Fruit fly (Drosophila melanogaster): Measurements from ENCODE around the gene CG14711.

The CG14711 gene

DNA sequence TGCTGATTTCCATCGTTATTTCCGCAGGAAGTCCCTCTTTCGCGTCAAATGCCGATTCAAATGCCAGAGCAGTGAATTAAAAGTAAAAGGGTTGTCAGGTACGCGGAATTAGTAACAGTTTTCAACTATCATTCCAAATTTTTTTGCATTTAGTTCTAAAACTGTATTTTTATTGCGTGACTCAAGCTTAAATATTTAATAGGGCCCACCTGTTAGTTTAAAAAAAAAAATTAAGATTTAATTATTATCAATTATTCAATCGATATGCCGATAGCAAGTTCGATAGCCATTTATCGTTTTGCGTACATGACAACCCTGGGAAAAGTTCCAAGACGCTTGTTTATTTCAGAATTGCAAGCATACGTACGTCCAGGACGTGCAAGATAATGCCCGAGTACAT is at the start of gene CG14711 (continued):
- TF ChIP-seq CG6813 (GFP tag; optimal IDR thresholded peaks at IDR 0.05), result no peak
- TF ChIP-seq fd64A (GFP tag; optimal IDR thresholded peaks at IDR 0.05), result no peak
- TF ChIP-seq Atf3 (GFP tag; optimal IDR thresholded peaks at IDR 0.05), result peak; percentile 10
- peak; percentile 84 for TF ChIP-seq E2f1 (GFP tag; IDR thresholded peaks at IDR 0.05)
- peak; percentile 53 for TF ChIP-seq CG13624 (GFP tag; optimal IDR thresholded peaks at IDR 0.05)
- peak; percentile 81 for TF ChIP-seq rib (GFP tag; IDR thresholded peaks at IDR 0.05)
- TF ChIP-seq CG15601 (tag; optimal IDR thresholded peaks at IDR 0.05), result peak; percentile 87
- peak; percentile 82 for TF ChIP-seq HLH3B (GFP tag; IDR thresholded peaks at IDR 0.05)
- peak; percentile 76 for TF ChIP-seq lbe (GFP tag; optimal IDR thresholded peaks at IDR 0.05)
- peak; percentile 69 for TF ChIP-seq CG16815 (GFP tag; optimal IDR thresholded peaks at IDR 0.05)
- peak; percentile 43; the same call in 1 of the 3 replicates for TF ChIP-seq CG7963 (GFP tag; IDR thresholded peaks at IDR 0.05; ENCODE audit: partially characterized antibody)
- peak; percentile 54 for TF ChIP-seq CG9876 (GFP tag; optimal IDR thresholded peaks at IDR 0.05)
- no peak for TF ChIP-seq hkb (optimal IDR thresholded peaks at IDR 0.05)
- peak; percentile 89 for TF ChIP-seq hkb (GFP tag; IDR thresholded peaks at IDR 0.05)
- peak; percentile 91 for TF ChIP-seq CoRest (tag; optimal IDR thresholded peaks at IDR 0.05)
- peak; percentile 79 for TF ChIP-seq salm (tag; optimal IDR thresholded peaks at IDR 0.05)
- TF ChIP-seq CG10654 (GFP tag; optimal IDR thresholded peaks at IDR 0.05), result peak; percentile 85
- no peak for TF ChIP-seq gfzf (GFP tag; optimal IDR thresholded peaks at IDR 0.05)
- TF ChIP-seq CG17802 (tag; optimal IDR thresholded peaks at IDR 0.05), result peak; percentile 45
- 0 out of 2 replicates have a peak, but pooled peaks have one; percentile 36 for TF ChIP-seq nerfin-2 (GFP tag; IDR thresholded peaks at IDR 0.05; ENCODE audit: partially characterized antibody)
- TF ChIP-seq CG7839 (tag; optimal IDR thresholded peaks at IDR 0.05), result no peak
- TF ChIP-seq CG18619 (GFP tag; optimal IDR thresholded peaks at IDR 0.05), result peak; percentile 64
- peak; percentile 82 for TF ChIP-seq Ada2b (GFP tag; IDR thresholded peaks at IDR 0.05)
- no peak for TF ChIP-seq emc (GFP tag; optimal IDR thresholded peaks at IDR 0.05)
- peak; percentile 73 for TF ChIP-seq CG10959 (GFP tag; IDR thresholded peaks at IDR 0.05)
- peak; percentile 54 for TF ChIP-seq pzg (GFP tag; optimal IDR thresholded peaks at IDR 0.05)
- peak; percentile 75 for TF ChIP-seq CG14050 (GFP tag; IDR thresholded peaks at IDR 0.05)
- peak; percentile 61; the same call in 1 of the 2 replicates for TF ChIP-seq CG4360 (GFP tag; IDR thresholded peaks at IDR 0.05)
- peak; percentile 53 for TF ChIP-seq cwo (GFP tag; optimal IDR thresholded peaks at IDR 0.05)
- TF ChIP-seq mld (GFP tag; IDR thresholded peaks at IDR 0.05; ENCODE audit: partially characterized antibody), result no peak; the same call in 2 of the 3 replicates
- no peak for TF ChIP-seq gcm (GFP tag; optimal IDR thresholded peaks at IDR 0.05)
- TF ChIP-seq CG6254 (GFP tag; optimal IDR thresholded peaks at IDR 0.05), result peak; percentile 72
- no peak for TF ChIP-seq lab (GFP tag; optimal IDR thresholded peaks at IDR 0.05)
- peak; percentile 78 for TF ChIP-seq CG2889 (GFP tag; IDR thresholded peaks at IDR 0.05)
- peak; percentile 46; the same call in 1 of the 2 replicates for TF ChIP-seq ham (GFP tag; IDR thresholded peaks at IDR 0.05)
- TF ChIP-seq CG13894 (tag; optimal IDR thresholded peaks at IDR 0.05), result peak; percentile 88
- TF ChIP-seq Mad (GFP tag; optimal IDR thresholded peaks at IDR 0.05), result peak; percentile 83
- TF ChIP-seq Dref (GFP tag; IDR thresholded peaks at IDR 0.05), result peak; percentile 77
- TF ChIP-seq Tbp (GFP tag; optimal IDR thresholded peaks at IDR 0.05), result no peak
- TF ChIP-seq gcm2 (GFP tag; optimal IDR thresholded peaks at IDR 0.05), result peak; percentile 20
- peak; percentile 88 for TF ChIP-seq phol (tag; optimal IDR thresholded peaks at IDR 0.05)
- peak; percentile 91 for TF ChIP-seq YL-1 (GFP tag; optimal IDR thresholded peaks at IDR 0.05)
- TF ChIP-seq Optix (GFP tag; IDR thresholded peaks at IDR 0.05), result peak; percentile 53; the same call in 1 of the 3 replicates
- TF ChIP-seq CG11560 (tag; IDR thresholded peaks at IDR 0.05), result peak; percentile 75
- TF ChIP-seq zfh1 (GFP tag; IDR thresholded peaks at IDR 0.05), result peak; percentile 82
- TF ChIP-seq HLH4C (GFP tag; IDR thresholded peaks at IDR 0.05; ENCODE audit: partially characterized antibody), result peak; percentile 77
- peak; percentile 78 for TF ChIP-seq CG5245 (GFP tag; optimal IDR thresholded peaks at IDR 0.05)
- TF ChIP-seq CG6765 (GFP tag; optimal IDR thresholded peaks at IDR 0.05), result peak; percentile 79
- no peak for TF ChIP-seq Kr (GFP tag; optimal IDR thresholded peaks at IDR 0.05)
- TF ChIP-seq CG33557 (GFP tag; optimal IDR thresholded peaks at IDR 0.05), result peak; percentile 82

Data from whole organism, embryonic.